Worm (Caenorhabditis elegans) whole organism, midembryonic: ENCODE measurements around the gene T03G6.3.

ENCODE experiments used
- cog-1 ChIP-seq: sonication (generic microtip); optimal IDR thresholded peaks from 2 replicates; lab custom pipeline; 2016; ENCODE audit warnings: missing genetic modification characterization, missing compliant biosample characterization
- flt-1 ChIP-seq: fragments of 200-800 bp; sonication (Bioruptor generic); IDR thresholded peaks from 2 replicates; pipeline ENCODE4 v1.3.6; 2022; ENCODE audit warnings: missing genetic modification characterization, missing compliant biosample characterization
- ztf-29 ChIP-seq: fragments of 200-800 bp; sonication (Bioruptor generic); IDR thresholded peaks from 2 replicates; pipeline ENCODE4 v1.3.6; 2022; ENCODE audit warnings: missing genetic modification reagents, missing genetic modification characterization, missing compliant biosample characterization

- TF ChIP-seq cog-1 (tag; lab: Kevin White, UChicago) (no peak), ztf-29 (GFP tag; lab: Robert Waterston, UW) (no peak), flt-1 (GFP tag; lab: Robert Waterston, UW) (no peak)
Observed at ce11 chrX:2565308-2565773, 50.2 kb downstream of the T03G6.3 start, which contains the start of gene F52H2.15.
